Worm (Caenorhabditis elegans) whole organism, L3 larva: ENCODE measurements around the gene npr-35.

ENCODE experiments used
- R02D3.7 ChIP-seq: fragments of 150-350 bp; optimal IDR thresholded peaks from 2 replicates; lab custom pipeline; 2014; ENCODE audit warnings: missing biosample characterization, missing genetic modification characterization
- ceh-16 ChIP-seq: sonication (generic microtip); optimal IDR thresholded peaks from 2 replicates; lab custom pipeline; 2017; ENCODE audit warnings: missing biosample characterization, missing genetic modification characterization
- ceh-28 ChIP-seq: fragments of 150-350 bp; optimal IDR thresholded peaks from 2 replicates; lab custom pipeline; 2014; ENCODE audit warnings: missing biosample characterization, missing genetic modification reagents, missing genetic modification characterization
- daf-12 ChIP-seq: fragments of 150-350 bp; optimal IDR thresholded peaks from 2 replicates; lab custom pipeline; 2014; ENCODE audit warnings: missing biosample characterization, missing genetic modification reagents, missing genetic modification characterization
- egl-27 ChIP-seq: sonication (generic microtip); optimal IDR thresholded peaks from 4 replicates; lab custom pipeline; 2017; ENCODE audit warnings: missing biosample characterization, missing genetic modification reagents, missing genetic modification characterization
- elt-2 ChIP-seq: sonication (generic microtip); optimal IDR thresholded peaks from 2 replicates; lab custom pipeline; 2016; ENCODE audit warnings: missing genetic modification reagents, mild to moderate bottlenecking, missing genetic modification characterization, missing compliant biosample characterization
- elt-3 ChIP-seq, 3 experiments: fragments of 150-350 bp in 1 of 3; sonication (generic microtip) in 2 of 3; optimal IDR thresholded peaks; 2 replicates in 2 of 3; 4 replicates in 1 of 3; lab custom pipeline; 2014 to 2017; ENCODE audit warnings: missing biosample characterization in 3 of 3, missing genetic modification characterization in 3 of 3
- fkh-10 ChIP-seq: sonication (generic microtip); optimal IDR thresholded peaks from 2 replicates; lab custom pipeline; 2017; ENCODE audit warnings: missing biosample characterization, missing genetic modification reagents, missing genetic modification characterization
- nhr-12 ChIP-seq: fragments of 150-350 bp; optimal IDR thresholded peaks from 2 replicates; lab custom pipeline; 2014; ENCODE audit warnings: missing biosample characterization, missing genetic modification characterization
- nhr-25 ChIP-seq: sonication (generic microtip); optimal IDR thresholded peaks from 2 replicates; lab custom pipeline; 2017; ENCODE audit warnings: missing biosample characterization, missing genetic modification characterization
- pha-4 ChIP-seq: fragments of 150-350 bp; optimal IDR thresholded peaks from 2 replicates; lab custom pipeline; 2014; ENCODE audit warnings: missing biosample characterization, missing genetic modification reagents, missing genetic modification characterization
- unc-39 ChIP-seq: sonication (generic microtip); optimal IDR thresholded peaks from 4 replicates; lab custom pipeline; 2017; ENCODE audit warnings: missing biosample characterization, missing genetic modification characterization
- ztf-11 ChIP-seq: fragments of 150-350 bp; optimal IDR thresholded peaks from 2 replicates; lab custom pipeline; 2014; ENCODE audit warnings: missing biosample characterization, missing genetic modification characterization
- ztf-4 ChIP-seq: fragments of 150-350 bp; optimal IDR thresholded peaks from 2 replicates; lab custom pipeline; 2014; ENCODE audit warnings: missing biosample characterization, missing genetic modification characterization

DNA sequence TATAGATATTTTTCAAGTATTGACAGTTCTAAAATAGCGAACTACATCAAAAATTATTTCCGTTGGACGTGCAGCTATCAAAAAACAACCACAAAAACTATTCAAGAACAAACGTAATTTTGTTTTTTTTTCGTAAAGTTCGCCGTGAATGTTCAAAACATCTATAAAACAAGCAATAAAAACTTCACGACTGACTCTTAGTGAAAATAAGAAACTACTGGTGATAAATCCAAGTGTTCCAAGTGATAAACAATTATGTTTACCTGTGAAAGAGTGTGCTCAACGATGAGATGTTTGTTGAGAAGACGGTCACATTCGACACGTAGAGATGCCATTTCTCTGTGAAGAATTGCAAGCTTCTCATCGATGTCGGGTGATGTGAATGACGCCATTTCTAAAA, 20.8 kb upstream of the npr-35 start, which contains the start of gene C50F7.6:
- TF ChIP-seq egl-27 (tag; lab: Kevin White, UChicago) = no peak
- no peak for TF ChIP-seq unc-39 (tag; lab: Kevin White, UChicago)
- no peak for TF ChIP-seq elt-3 (tag; optimal IDR thresholded peaks at IDR 0.05; lab: Kevin White, UChicago)
- no peak for TF ChIP-seq ztf-4
- no peak for TF ChIP-seq ztf-11
- TF ChIP-seq ceh-28 = no peak
- TF ChIP-seq fkh-10 (GFP tag; lab: Kevin White, UChicago) = no peak
- no peak for TF ChIP-seq ceh-16
- no peak for TF ChIP-seq pha-4 (tag; lab: Kevin White, UChicago)
- TF ChIP-seq daf-12 = no peak
- TF ChIP-seq R02D3.7 (tag; lab: Kevin White, UChicago) = no peak
- TF ChIP-seq nhr-25 (tag; lab: Kevin White, UChicago) = no peak
- TF ChIP-seq nhr-12 = no peak
- TF ChIP-seq elt-2 = no peak
